Fruit fly (Drosophila melanogaster) whole organism, embryonic: ENCODE results near the gene ng4.

Source experiments
- Antp ChIP-seq: fragments of 200-800 bp; sonication (Bioruptor generic); optimal IDR thresholded peaks from 3 replicates; lab custom pipeline; 2016; ENCODE audit warnings: missing biosample characterization, missing genetic modification characterization
- B-H1 ChIP-seq: fragments of 200-800 bp; sonication (Bioruptor generic); IDR thresholded peaks from 3 replicates; pipeline ENCODE4 v1.3.6; 2022; ENCODE audit warnings: missing biosample characterization, missing genetic modification characterization
- BtbVII ChIP-seq: fragments of 200-800 bp; sonication (Bioruptor generic); optimal IDR thresholded peaks from 3 replicates; lab custom pipeline; 2017; ENCODE audit warnings: missing biosample characterization, mild to moderate bottlenecking, missing genetic modification characterization
- CG10147 ChIP-seq: fragments of 200-800 bp; sonication (Bioruptor generic); optimal IDR thresholded peaks from 2 replicates; lab custom pipeline; 2019; ENCODE audit warnings: missing biosample characterization, mild to moderate bottlenecking, missing genetic modification characterization, moderate library complexity
- CG11093 ChIP-seq: fragments of 200-800 bp; sonication (Bioruptor generic); IDR thresholded peaks from 3 replicates; pipeline ENCODE4 v1.3.6; 2022; ENCODE audit warnings: missing biosample characterization, missing genetic modification characterization
- CG14710 ChIP-seq: fragments of 200-800 bp; sonication (Bioruptor generic); optimal IDR thresholded peaks from 3 replicates; lab custom pipeline; 2019; ENCODE audit warnings: missing biosample characterization, mild to moderate bottlenecking, missing genetic modification characterization, moderate library complexity
- CG15514 ChIP-seq: fragments of 200-800 bp; sonication (Bioruptor generic); optimal IDR thresholded peaks from 3 replicates; lab custom pipeline; 2017; ENCODE audit warnings: missing biosample characterization, missing genetic modification characterization, mild to moderate bottlenecking, moderate library complexity, missing genetic modification reagents
- CG18599 ChIP-seq: fragments of 200-800 bp; sonication (Bioruptor generic); optimal IDR thresholded peaks from 3 replicates; lab custom pipeline; 2017; ENCODE audit warnings: missing biosample characterization, missing genetic modification characterization, mild to moderate bottlenecking, moderate library complexity, missing genetic modification reagents
- CG30020 ChIP-seq: fragments of 200-800 bp; optimal IDR thresholded peaks from 2 replicates; lab custom pipeline; 2019; ENCODE audit warnings: missing biosample characterization, mild to moderate bottlenecking, missing genetic modification characterization, moderate library complexity
- CG3163 ChIP-seq: fragments of 200-800 bp; sonication (Bioruptor generic); optimal IDR thresholded peaks from 3 replicates; lab custom pipeline; 2016; ENCODE audit warnings: missing biosample characterization, missing genetic modification characterization
- CG4707 ChIP-seq: fragments of 200-800 bp; sonication (Bioruptor generic); optimal IDR thresholded peaks from 2 replicates; lab custom pipeline; 2018; ENCODE audit warnings: missing biosample characterization, mild to moderate bottlenecking, missing genetic modification characterization, moderate library complexity
- CG6683 ChIP-seq: fragments of 200-800 bp; sonication (Bioruptor generic); optimal IDR thresholded peaks from 2 replicates; lab custom pipeline; 2017; ENCODE audit warnings: missing biosample characterization, mild to moderate bottlenecking, missing genetic modification characterization, missing genetic modification reagents
- CG6765 ChIP-seq: fragments of 200-800 bp; sonication (Bioruptor generic); optimal IDR thresholded peaks from 3 replicates; lab custom pipeline; 2017; ENCODE audit warnings: missing biosample characterization, mild to moderate bottlenecking, missing genetic modification characterization
- CG7271 ChIP-seq: fragments of 200-800 bp; sonication (Bioruptor generic); optimal IDR thresholded peaks from 2 replicates; lab custom pipeline; 2018; ENCODE audit warnings: missing biosample characterization, mild to moderate bottlenecking, missing genetic modification characterization, moderate library complexity
- CG7372 ChIP-seq: fragments of 200-800 bp; sonication (Bioruptor generic); IDR thresholded peaks from 2 replicates; pipeline ENCODE4 v1.3.6; 2022; ENCODE audit warnings: missing biosample characterization, missing genetic modification characterization
- CG7928 ChIP-seq: fragments of 200-800 bp; sonication (Bioruptor generic); optimal IDR thresholded peaks from 2 replicates; lab custom pipeline; 2017; ENCODE audit warnings: missing biosample characterization, mild to moderate bottlenecking, missing genetic modification characterization
- CG8290 ChIP-seq, 3 experiments: fragments of 200-800 bp; sonication (Bioruptor generic); optimal IDR thresholded peaks; 2 replicates each; lab custom pipeline; 2016 to 2019; ENCODE audit warnings: missing biosample characterization in 3 of 3, missing genetic modification characterization in 3 of 3, mild to moderate bottlenecking in 2 of 3, moderate library complexity in 1 of 3
- CG8944 ChIP-seq: fragments of 200-800 bp; sonication (Bioruptor generic); optimal IDR thresholded peaks from 3 replicates; lab custom pipeline; 2016; ENCODE audit warnings: missing biosample characterization, missing genetic modification characterization
- CG9215 ChIP-seq: fragments of 200-800 bp; sonication (Bioruptor generic); IDR thresholded peaks from 2 replicates; pipeline ENCODE4 v1.3.6; 2022; ENCODE audit warnings: missing biosample characterization, missing genetic modification characterization
- CrebB ChIP-seq: fragments of 200-800 bp; sonication (Bioruptor generic); optimal IDR thresholded peaks from 3 replicates; lab custom pipeline; 2018; ENCODE audit warnings: missing biosample characterization, mild to moderate bottlenecking, missing genetic modification characterization
- D19B ChIP-seq: fragments of 200-800 bp; sonication (Bioruptor generic); optimal IDR thresholded peaks from 2 replicates; lab custom pipeline; 2017; ENCODE audit warnings: missing biosample characterization, mild to moderate bottlenecking, missing genetic modification characterization
- Dip2 ChIP-seq: fragments of 200-800 bp; sonication (Bioruptor generic); IDR thresholded peaks from 2 replicates; pipeline ENCODE4 v1.3.6; 2022; ENCODE audit warnings: missing biosample characterization, missing genetic modification characterization
- Dref ChIP-seq: fragments of 200-800 bp; sonication (Bioruptor generic); IDR thresholded peaks from 2 replicates; pipeline ENCODE4 v1.3.6; 2022; ENCODE audit warnings: missing biosample characterization, missing genetic modification characterization
- Fer3 ChIP-seq: fragments of 200-800 bp; sonication (Bioruptor generic); optimal IDR thresholded peaks from 2 replicates; lab custom pipeline; 2018; ENCODE audit warnings: missing biosample characterization, mild to moderate bottlenecking, missing genetic modification characterization, moderate library complexity
- Nf-YA ChIP-seq: fragments of 200-800 bp; sonication (Bioruptor generic); IDR thresholded peaks from 2 replicates; pipeline ENCODE4 v1.3.6; 2022; ENCODE audit warnings: missing biosample characterization, missing genetic modification characterization
- Nf-YB ChIP-seq: fragments of 200-800 bp; sonication (Bioruptor generic); optimal IDR thresholded peaks from 3 replicates; lab custom pipeline; 2019; ENCODE audit warnings: missing biosample characterization, mild to moderate bottlenecking, missing genetic modification characterization, moderate library complexity
- Ravus ChIP-seq: fragments of 200-800 bp; sonication (Bioruptor generic); IDR thresholded peaks from 2 replicates; pipeline ENCODE4 v1.3.6; 2022; ENCODE audit warnings: missing biosample characterization, missing genetic modification characterization
- Rfx ChIP-seq: fragments of 200-800 bp; sonication (Bioruptor generic); IDR thresholded peaks from 2 replicates; pipeline ENCODE4 v1.3.6; 2022; ENCODE audit warnings: missing biosample characterization, missing genetic modification characterization
- cg ChIP-seq: fragments of 200-800 bp; sonication (Bioruptor generic); optimal IDR thresholded peaks from 3 replicates; lab custom pipeline; 2019; ENCODE audit warnings: missing biosample characterization, mild to moderate bottlenecking, missing genetic modification characterization, moderate library complexity
- dmrt11E ChIP-seq: fragments of 200-800 bp; sonication (Bioruptor generic); optimal IDR thresholded peaks from 3 replicates; lab custom pipeline; 2018; ENCODE audit warnings: missing biosample characterization, mild to moderate bottlenecking, missing genetic modification characterization, moderate library complexity
- en ChIP-seq: fragments of 200-800 bp; sonication (Bioruptor generic); optimal IDR thresholded peaks from 2 replicates; lab custom pipeline; 2016; ENCODE audit warnings: missing biosample characterization, missing genetic modification characterization
- esg ChIP-seq: fragments of 200-800 bp; sonication (Bioruptor generic); conservative IDR thresholded peaks from 2 replicates; pipeline ENCODE4 v1.3.6; 2022; ENCODE audit warnings: missing biosample characterization, missing genetic modification characterization
- ewg ChIP-seq: fragments of 200-800 bp; sonication (Bioruptor generic); optimal IDR thresholded peaks from 3 replicates; lab custom pipeline; 2017; ENCODE audit warnings: mild to moderate bottlenecking, missing biosample characterization, missing genetic modification reagents, missing genetic modification characterization
- gcm2 ChIP-seq: fragments of 200-800 bp; sonication (Bioruptor generic); optimal IDR thresholded peaks from 2 replicates; lab custom pipeline; 2016; ENCODE audit warnings: missing biosample characterization, missing genetic modification characterization
- hbn ChIP-seq: fragments of 200-800 bp; sonication (Bioruptor generic); IDR thresholded peaks from 2 replicates; pipeline ENCODE4 v1.3.6; 2022; ENCODE audit warnings: missing biosample characterization, missing genetic modification characterization; ENCODE audit not compliant: partially characterized antibody
- jing ChIP-seq: fragments of 200-800 bp; sonication (Bioruptor generic); optimal IDR thresholded peaks from 2 replicates; lab custom pipeline; 2018; ENCODE audit warnings: missing biosample characterization, mild to moderate bottlenecking, missing genetic modification characterization
- jumu ChIP-seq: fragments of 200-800 bp; sonication (Bioruptor generic); optimal IDR thresholded peaks from 3 replicates; lab custom pipeline; 2016; ENCODE audit warnings: missing biosample characterization, missing genetic modification characterization
- kah ChIP-seq: fragments of 200-800 bp; sonication (Bioruptor generic); optimal IDR thresholded peaks from 2 replicates; lab custom pipeline; 2018; ENCODE audit warnings: missing biosample characterization, mild to moderate bottlenecking, missing genetic modification characterization
- ken ChIP-seq: fragments of 200-800 bp; sonication (Bioruptor generic); IDR thresholded peaks from 3 replicates; pipeline ENCODE4 v1.3.6; 2022; ENCODE audit warnings: missing biosample characterization, missing genetic modification characterization
- lmd ChIP-seq: fragments of 200-800 bp; sonication (Bioruptor generic); IDR thresholded peaks from 2 replicates; pipeline ENCODE4 v1.3.6; 2022; ENCODE audit warnings: missing biosample characterization, missing genetic modification characterization
- otp ChIP-seq: fragments of 200-800 bp; sonication (Bioruptor generic); IDR thresholded peaks from 3 replicates; pipeline ENCODE4, ENCODE4 v1.3.6; 2022; ENCODE audit warnings: missing biosample characterization, missing genetic modification characterization
- pb ChIP-seq: fragments of 200-800 bp; sonication (Bioruptor generic); optimal IDR thresholded peaks from 3 replicates; lab custom pipeline; 2016; ENCODE audit warnings: missing biosample characterization, missing genetic modification characterization
- peb ChIP-seq: fragments of 200-800 bp; sonication (Bioruptor generic); IDR thresholded peaks from 2 replicates; pipeline ENCODE4 v1.3.6; 2022; ENCODE audit warnings: missing biosample characterization, missing genetic modification characterization
- pho ChIP-seq: fragments of 200-800 bp; sonication (Bioruptor generic); optimal IDR thresholded peaks from 2 replicates; lab custom pipeline; 2016; ENCODE audit warnings: missing biosample characterization, missing genetic modification characterization
- prd ChIP-seq, 3 experiments: fragments of >200 bp in 2 of 3; fragments of 200-800 bp in 1 of 3; sonication (Bioruptor generic) in 1 of 3; optimal IDR thresholded peaks in 2 of 3; IDR thresholded peaks in 1 of 3; 2 replicates in 2 of 3; 3 replicates in 1 of 3; pipeline versions ENCODE4 v1.3.6 to Lab custom; 2017 to 2022; ENCODE audit warnings: missing biosample characterization in 1 of 3, missing genetic modification characterization in 1 of 3
- repo ChIP-seq: fragments of 200-800 bp; sonication (Bioruptor generic); optimal IDR thresholded peaks from 2 replicates; lab custom pipeline; 2016; ENCODE audit warnings: missing biosample characterization, missing genetic modification characterization
- shn ChIP-seq: fragments of 200-800 bp; sonication (Bioruptor generic); optimal IDR thresholded peaks from 3 replicates; lab custom pipeline; 2016; ENCODE audit warnings: missing biosample characterization, missing genetic modification characterization
- sisA ChIP-seq: fragments of 200-800 bp; sonication (Bioruptor generic); IDR thresholded peaks from 2 replicates; pipeline ENCODE4 v1.3.6; 2022; ENCODE audit warnings: missing biosample characterization, missing genetic modification characterization
- sna ChIP-seq: fragments of 200-800 bp; sonication (Bioruptor generic); IDR thresholded peaks from 2 replicates; pipeline ENCODE4 v1.3.6; 2022; ENCODE audit warnings: missing biosample characterization, missing genetic modification characterization; ENCODE audit not compliant: partially characterized antibody
- sqz ChIP-seq: fragments of 200-800 bp; sonication (Bioruptor generic); optimal IDR thresholded peaks from 3 replicates; lab custom pipeline; 2018; ENCODE audit warnings: missing biosample characterization, mild to moderate bottlenecking, missing genetic modification characterization
- usp ChIP-seq: fragments of >200 bp; optimal IDR thresholded peaks from 2 replicates; lab custom pipeline; 2017; ENCODE audit warnings: missing biosample characterization, missing genetic modification characterization

Gene ng4

DNA sequence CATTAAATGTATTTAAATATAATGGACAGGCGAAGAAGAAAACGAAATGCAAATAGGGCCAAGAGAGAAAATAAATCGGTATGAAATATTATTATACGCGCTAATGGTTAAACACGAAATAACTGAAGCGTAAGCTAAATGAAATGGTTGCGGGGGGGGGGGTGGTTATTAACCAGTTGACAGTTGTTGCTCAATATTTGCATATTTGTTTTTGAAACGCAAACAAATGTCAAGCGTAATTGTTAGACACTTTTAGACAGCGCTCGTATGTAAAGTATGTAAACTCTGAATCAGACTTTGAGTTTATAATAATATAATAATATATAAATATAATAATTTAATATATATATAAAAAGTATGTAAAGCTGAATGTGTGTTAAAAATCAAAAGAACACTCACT, 37.9 kb upstream of the ng4 start (continued):
- TF ChIP-seq Antp (no peak), CG11093 (GFP tag; lab: Robert Waterston, UW) (no peak), BtbVII (GFP tag; lab: Kevin White, UChicago) (peak; percentile 50), CG15514 (GFP tag; lab: Kevin White, UChicago) (peak; percentile 53), CG30020 (no peak), Dip2 (GFP tag; lab: Robert Waterston, UW) (no peak), sna (GFP tag; lab: Robert Waterston, UW) (no peak), peb (GFP tag; lab: Robert Waterston, UW) (no peak), CG14710 (no peak), CG7928 (GFP tag; lab: Kevin White, UChicago) (peak; percentile 3), CG6765 (GFP tag; lab: Kevin White, UChicago) (peak; percentile 44), CG7372 (no peak), dmrt11E (tag; lab: Kevin White, UChicago) (no peak), Fer3 (tag; lab: Kevin White, UChicago) (peak; percentile 53), Rfx (peak; percentile 27; the same call in 1 of the 2 replicates), pho (no peak), esg (GFP tag; lab: Robert Waterston, UW) (no peak), CG8290 (GFP tag; optimal IDR thresholded peaks at IDR 0.05; lab: Kevin White, UChicago) (no peak), CG8290 (tag; optimal IDR thresholded peaks at IDR 0.05; lab: Kevin White, UChicago) (peak in 1 of 2 experiments; percentile 67), CG4707 (no peak), prd (optimal IDR thresholded peaks at IDR 0.05; lab: Kevin White, UChicago) (no peak), prd (GFP tag; IDR thresholded peaks at IDR 0.05; lab: Robert Waterston, UW) (no peak), CG8944 (GFP tag; lab: Kevin White, UChicago) (no peak), D19B (peak; percentile 2)

DNA sequence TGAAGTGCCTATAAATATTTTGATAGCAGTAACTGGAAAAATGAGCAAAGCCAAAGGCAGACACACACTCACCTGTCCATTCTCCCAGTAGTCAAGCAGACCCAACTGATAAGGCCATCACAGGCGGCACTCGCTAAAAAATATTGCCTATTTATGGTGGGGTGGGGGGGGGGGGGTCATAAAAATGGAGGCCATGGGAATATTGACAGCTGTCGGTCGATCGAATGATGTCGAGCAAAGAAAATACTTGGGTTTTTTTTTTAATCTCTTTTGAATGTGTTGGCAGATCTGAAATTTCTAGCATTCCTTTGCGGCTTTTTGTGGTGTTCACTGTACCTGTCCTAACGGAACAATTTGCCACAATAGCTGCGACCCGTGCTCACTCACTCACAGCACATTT, 29.5 kb upstream of the ng4 start:
- TF ChIP-seq repo, result no peak
- no peak for TF ChIP-seq hbn (GFP tag; lab: Robert Waterston, UW)
- no peak for TF ChIP-seq otp (GFP tag; lab: Robert Waterston, UW)
- TF ChIP-seq Dref (GFP tag; lab: Robert Waterston, UW), result no peak
- no peak for TF ChIP-seq gcm2
- TF ChIP-seq en (GFP tag; lab: Kevin White, UChicago), result no peak
- no peak for TF ChIP-seq kah
- TF ChIP-seq Nf-YA (GFP tag; lab: Robert Waterston, UW), result no peak
- no peak for TF ChIP-seq CG9215 (GFP tag; lab: Robert Waterston, UW)
- no peak for TF ChIP-seq CG7271 (tag; lab: Kevin White, UChicago)
- no peak for TF ChIP-seq shn (GFP tag; lab: Kevin White, UChicago)
- no peak for TF ChIP-seq jing (GFP tag; lab: Kevin White, UChicago)
- TF ChIP-seq CG6683 (GFP tag; lab: Kevin White, UChicago), result no peak
- TF ChIP-seq B-H1 (GFP tag; lab: Robert Waterston, UW), result no peak
- TF ChIP-seq cg (GFP tag; lab: Kevin White, UChicago), result no peak
- TF ChIP-seq pb (GFP tag; lab: Kevin White, UChicago), result no peak
- no peak for TF ChIP-seq ewg
- no peak for TF ChIP-seq CG10147 (GFP tag; lab: Kevin White, UChicago)
- TF ChIP-seq lmd, result peak; percentile 41; the same call in 1 of the 2 replicates
- TF ChIP-seq Ravus (GFP tag; lab: Robert Waterston, UW), result no peak
- no peak for TF ChIP-seq CG3163 (GFP tag; lab: Kevin White, UChicago)
- TF ChIP-seq jumu (GFP tag; lab: Kevin White, UChicago), result no peak
- TF ChIP-seq sqz (GFP tag; lab: Kevin White, UChicago), result no peak
- no peak for TF ChIP-seq ken
- TF ChIP-seq CG18599 (GFP tag; lab: Kevin White, UChicago), result peak; percentile 71
- no peak for TF ChIP-seq usp (GFP tag; lab: Kevin White, UChicago)
- no peak for TF ChIP-seq CrebB (tag; lab: Kevin White, UChicago)
- peak; percentile 50 for TF ChIP-seq sisA (GFP tag; lab: Robert Waterston, UW)
- no peak for TF ChIP-seq CG4707
- no peak for TF ChIP-seq Nf-YB (GFP tag; lab: Kevin White, UChicago)
